Fruit fly (Drosophila melanogaster) whole organism: ENCODE results near the gene Zpr1.

Source experiments
- pan ChIP-seq: fragments of >200 bp; optimal IDR thresholded peaks from 2 replicates; lab custom pipeline; 2017
- psq ChIP-seq: fragments of >200 bp; optimal IDR thresholded peaks from 2 replicates; lab custom pipeline; 2017
- usp ChIP-seq: fragments of >200 bp; optimal IDR thresholded peaks from 2 replicates; lab custom pipeline; 2017; ENCODE audit warnings: missing biosample characterization, missing genetic modification characterization, mixed read lengths

dm6 chrX:9119671-9120364, 42.1 kb downstream of the Zpr1 start:
- TF ChIP-seq psq (lab: Kevin White, UChicago) (no peak), pan (lab: Kevin White, UChicago) (no peak), usp (GFP tag; lab: Kevin White, UChicago) (no peak)
